Fruit fly (Drosophila melanogaster): Measurements from ENCODE around the gene CG33995.

CG33995 gene

dm6 chr2L:5010784-5011260 is 32.2 kb upstream of the CG33995 start, which contains the start of the genes CG31917, Tfb5 and SelT:
TSS of gene CG31917 (minus strand) at chr2L:5010834.
TSS of gene Tfb5 (minus strand) at chr2L:5010834.
TSS of gene SelT (plus strand) at chr2L:5010922.
- peak; percentile 45 for TF ChIP-seq psq (GFP tag; optimal IDR thresholded peaks at IDR 0.05)
- no peak for TF ChIP-seq Hr83 (GFP tag; optimal IDR thresholded peaks at IDR 0.05; ENCODE audit: poor library complexity, severe bottlenecking)
- TF ChIP-seq Vsx2 (GFP tag; optimal IDR thresholded peaks at IDR 0.05; ENCODE audit: partially characterized antibody) = no peak
- TF ChIP-seq CG32264 (GFP tag; optimal IDR thresholded peaks at IDR 0.05) = peak; percentile 46
- TF ChIP-seq HLH106 (tag; optimal IDR thresholded peaks at IDR 0.05) = peak; percentile 67
- no peak for TF ChIP-seq Hr78 (GFP tag; optimal IDR thresholded peaks at IDR 0.05)
- TF ChIP-seq tai (GFP tag; optimal IDR thresholded peaks at IDR 0.05) = no peak
- peak in 1 of 2 experiments; percentile 66 for TF ChIP-seq foxo (GFP tag; optimal IDR thresholded peaks at IDR 0.05)
- TF ChIP-seq lola (GFP tag; optimal IDR thresholded peaks at IDR 0.05) = no peak
- peak; percentile 52 for TF ChIP-seq fru (GFP tag; optimal IDR thresholded peaks at IDR 0.05)
- TF ChIP-seq sv (GFP tag; optimal IDR thresholded peaks at IDR 0.05) = peak; percentile 45
- TF ChIP-seq OdsH (GFP tag; optimal IDR thresholded peaks at IDR 0.05) = peak; percentile 55
- TF ChIP-seq N (GFP tag; optimal IDR thresholded peaks at IDR 0.05) = no peak
- no peak for TF ChIP-seq Dfd (GFP tag; optimal IDR thresholded peaks at IDR 0.05)
- TF ChIP-seq br (GFP tag; optimal IDR thresholded peaks at IDR 0.05) = peak; percentile 60
- peak; percentile 75 for TF ChIP-seq rgr (GFP tag; optimal IDR thresholded peaks at IDR 0.05)
- TF ChIP-seq Sp1 (GFP tag; optimal IDR thresholded peaks at IDR 0.05) = peak; percentile 55
- TF ChIP-seq ey (GFP tag; optimal IDR thresholded peaks at IDR 0.05) = peak; percentile 72
- TF ChIP-seq CrebA (GFP tag; optimal IDR thresholded peaks at IDR 0.05; ENCODE audit: borderline replicate concordance) = no peak
- peak; percentile 92 for TF ChIP-seq woc (GFP tag; optimal IDR thresholded peaks at IDR 0.05)
- TF ChIP-seq Myc (optimal IDR thresholded peaks at IDR 0.05) = peak; percentile 93
- TF ChIP-seq CG9705 (GFP tag; optimal IDR thresholded peaks at IDR 0.05) = peak; percentile 37
- TF ChIP-seq h (GFP tag; optimal IDR thresholded peaks at IDR 0.05) = peak; percentile 79

dm6 chr2L:5020479-5020878 is 22.6 kb upstream of the CG33995 start:
- TF ChIP-seq br (GFP tag; optimal IDR thresholded peaks at IDR 0.05) = no peak
- no peak for TF ChIP-seq Rel (GFP tag; optimal IDR thresholded peaks at IDR 0.05)
- TF ChIP-seq Rel (tag; optimal IDR thresholded peaks at IDR 0.05) = no peak

- TF ChIP-seq woc (GFP tag; optimal IDR thresholded peaks at IDR 0.05) = no peak
- no peak for TF ChIP-seq jim (GFP tag; optimal IDR thresholded peaks at IDR 0.05)
- TF ChIP-seq Hr78 (GFP tag; optimal IDR thresholded peaks at IDR 0.05) = no peak
- no peak for TF ChIP-seq lola (GFP tag; optimal IDR thresholded peaks at IDR 0.05)
- TF ChIP-seq dsf (GFP tag; optimal IDR thresholded peaks at IDR 0.05; ENCODE audit: borderline replicate concordance) = no peak
- TF ChIP-seq dmrt93B (GFP tag; optimal IDR thresholded peaks at IDR 0.05) = no peak
- TF ChIP-seq OdsH (GFP tag; optimal IDR thresholded peaks at IDR 0.05) = no peak
Observed at dm6 chr2L:5022602-5023001, 20.5 kb upstream of the CG33995 start.

dm6 chr2L:5025557-5025956 is 17.5 kb upstream of the CG33995 start:
- TF ChIP-seq pan (optimal IDR thresholded peaks at IDR 0.05) = no peak
- no peak for TF ChIP-seq OdsH (GFP tag; optimal IDR thresholded peaks at IDR 0.05)
- no peak for TF ChIP-seq Hr83 (GFP tag; optimal IDR thresholded peaks at IDR 0.05; ENCODE audit: poor library complexity, severe bottlenecking)
- no peak for TF ChIP-seq brk (GFP tag; optimal IDR thresholded peaks at IDR 0.05)

- TF ChIP-seq Hr83 (GFP tag; optimal IDR thresholded peaks at IDR 0.05; ENCODE audit: poor library complexity, severe bottlenecking) = no peak
- TF ChIP-seq sage (GFP tag; optimal IDR thresholded peaks at IDR 0.05) = no peak
- TF ChIP-seq OdsH (GFP tag; optimal IDR thresholded peaks at IDR 0.05) = no peak
- no peak for TF ChIP-seq dl (GFP tag; optimal IDR thresholded peaks at IDR 0.05; ENCODE audit: insufficient read depth in 1 of 2, partially characterized antibody in 2 of 2)
- no peak for TF ChIP-seq psq (GFP tag; optimal IDR thresholded peaks at IDR 0.05)
- TF ChIP-seq Rel (GFP tag; optimal IDR thresholded peaks at IDR 0.05) = no peak
- TF ChIP-seq Rel (tag; optimal IDR thresholded peaks at IDR 0.05) = peak; percentile 10
- TF ChIP-seq Hnf4 (GFP tag; optimal IDR thresholded peaks at IDR 0.05) = no peak
Observed at dm6 chr2L:5027321-5028069, 15.6 kb upstream of the CG33995 start.
